Fruit fly (Drosophila melanogaster) whole organism, embryonic: ENCODE results near the gene Dbp21E2.
A peak's percentile ranks its signal among the peaks of the same experiment; 100 is the strongest.

Source experiments
- Atf-2 ChIP-seq: fragments of 200-800 bp; sonication (Bioruptor generic); optimal IDR thresholded peaks from 2 replicates; lab custom pipeline; 2016; ENCODE audit warnings: missing biosample characterization, missing genetic modification characterization
- Bdp1 ChIP-seq: fragments of 200-800 bp; sonication (Bioruptor generic); optimal IDR thresholded peaks from 3 replicates; lab custom pipeline; 2016; ENCODE audit warnings: missing biosample characterization, missing genetic modification characterization
- CG10366 ChIP-seq: fragments of 200-800 bp; sonication (Bioruptor generic); IDR thresholded peaks from 2 replicates; pipeline ENCODE4 v1.3.6; 2022; ENCODE audit warnings: missing biosample characterization, missing genetic modification characterization
- CG12071 ChIP-seq: fragments of 200-800 bp; sonication (Bioruptor generic); optimal IDR thresholded peaks from 3 replicates; lab custom pipeline; 2018; ENCODE audit warnings: missing biosample characterization, mild to moderate bottlenecking, missing genetic modification characterization
- CG13123 ChIP-seq: fragments of 200-800 bp; sonication (Bioruptor generic); optimal IDR thresholded peaks from 2 replicates; lab custom pipeline; 2016; ENCODE audit warnings: missing biosample characterization, missing genetic modification characterization
- CG15696 ChIP-seq: fragments of 200-800 bp; sonication (Bioruptor generic); optimal IDR thresholded peaks from 2 replicates; lab custom pipeline; 2019; ENCODE audit warnings: missing biosample characterization, mild to moderate bottlenecking, missing genetic modification characterization, moderate library complexity
- CG1602 ChIP-seq: fragments of 200-800 bp; sonication (Bioruptor generic); optimal IDR thresholded peaks from 3 replicates; lab custom pipeline; 2016; ENCODE audit warnings: missing biosample characterization, missing genetic modification characterization
- CG1647 ChIP-seq: fragments of 200-800 bp; sonication (Bioruptor generic); optimal IDR thresholded peaks from 3 replicates; lab custom pipeline; 2016; ENCODE audit warnings: missing biosample characterization, missing genetic modification characterization
- CG16813 ChIP-seq: fragments of 200-800 bp; sonication (Bioruptor generic); IDR thresholded peaks from 3 replicates; pipeline ENCODE4 v1.3.6; 2022; ENCODE audit warnings: missing biosample characterization, missing genetic modification characterization; ENCODE audit not compliant: partially characterized antibody
- CG16863 ChIP-seq: fragments of 200-800 bp; sonication (Bioruptor generic); optimal IDR thresholded peaks from 3 replicates; lab custom pipeline; 2016; ENCODE audit warnings: missing biosample characterization, missing genetic modification characterization
- CG2712 ChIP-seq: fragments of 200-800 bp; optimal IDR thresholded peaks from 3 replicates; lab custom pipeline; 2019; ENCODE audit warnings: missing biosample characterization, mild to moderate bottlenecking, missing genetic modification characterization, moderate library complexity
- CG33557 ChIP-seq: fragments of 200-800 bp; sonication (Bioruptor generic); optimal IDR thresholded peaks from 2 replicates; lab custom pipeline; 2019; ENCODE audit warnings: missing biosample characterization, mild to moderate bottlenecking, missing genetic modification characterization, moderate library complexity
- CG34224 ChIP-seq: fragments of 200-800 bp; sonication (Bioruptor generic); IDR thresholded peaks from 3 replicates; pipeline ENCODE4 v1.3.6; 2022; ENCODE audit warnings: missing biosample characterization, missing genetic modification characterization; ENCODE audit not compliant: partially characterized antibody
- CG3726 ChIP-seq: fragments of 200-800 bp; sonication (Bioruptor generic); IDR thresholded peaks from 3 replicates; pipeline ENCODE4, ENCODE4 v1.3.6; 2022; ENCODE audit warnings: missing biosample characterization, missing genetic modification characterization
- CG4854 ChIP-seq: fragments of 200-800 bp; sonication (Bioruptor generic); optimal IDR thresholded peaks from 2 replicates; lab custom pipeline; 2016; ENCODE audit warnings: missing biosample characterization, missing genetic modification characterization, inconsistent platforms
- CG6254 ChIP-seq: fragments of 200-800 bp; sonication (Bioruptor generic); optimal IDR thresholded peaks from 3 replicates; lab custom pipeline; 2017; ENCODE audit warnings: mild to moderate bottlenecking, missing biosample characterization, missing genetic modification reagents, missing genetic modification characterization
- CG7357 ChIP-seq: fragments of 200-800 bp; sonication (Bioruptor generic); IDR thresholded peaks from 3 replicates; pipeline ENCODE4 v1.3.6; 2022; ENCODE audit warnings: missing biosample characterization, missing genetic modification characterization
- CG7556 ChIP-seq: fragments of 200-800 bp; sonication (Bioruptor generic); optimal IDR thresholded peaks from 2 replicates; lab custom pipeline; 2017; ENCODE audit warnings: missing biosample characterization, mild to moderate bottlenecking, missing genetic modification characterization
- CG7839 ChIP-seq: fragments of 200-800 bp; sonication (Bioruptor generic); optimal IDR thresholded peaks from 3 replicates; lab custom pipeline; 2018; ENCODE audit warnings: missing biosample characterization, mild to moderate bottlenecking, missing genetic modification characterization, moderate library complexity
- CG8089 ChIP-seq: fragments of 200-800 bp; sonication (Bioruptor generic); optimal IDR thresholded peaks from 3 replicates; lab custom pipeline; 2016; ENCODE audit warnings: missing biosample characterization, missing genetic modification characterization
- Chrac-16 ChIP-seq: fragments of 200-800 bp; sonication (Bioruptor generic); optimal IDR thresholded peaks from 3 replicates; lab custom pipeline; 2016; ENCODE audit warnings: missing biosample characterization, missing genetic modification characterization
- CkIIα-i1 ChIP-seq: fragments of 200-800 bp; sonication (Bioruptor generic); IDR thresholded peaks from 2 replicates; pipeline ENCODE4 v1.3.6; 2022; ENCODE audit warnings: missing biosample characterization, missing genetic modification characterization
- CoRest ChIP-seq: fragments of 200-800 bp; sonication (Bioruptor generic); optimal IDR thresholded peaks from 3 replicates; lab custom pipeline; 2018; ENCODE audit warnings: missing biosample characterization, mild to moderate bottlenecking, missing genetic modification characterization, moderate library complexity
- CrebB ChIP-seq: fragments of 200-800 bp; sonication (Bioruptor generic); optimal IDR thresholded peaks from 3 replicates; lab custom pipeline; 2018; ENCODE audit warnings: missing biosample characterization, mild to moderate bottlenecking, missing genetic modification characterization
- D19A ChIP-seq: fragments of 200-800 bp; optimal IDR thresholded peaks from 3 replicates; lab custom pipeline; 2019; ENCODE audit warnings: missing biosample characterization, mild to moderate bottlenecking, missing genetic modification characterization, moderate library complexity
- HLH4C ChIP-seq: fragments of 200-800 bp; sonication (Bioruptor generic); IDR thresholded peaks from 3 replicates; pipeline ENCODE4 v1.3.6; 2022; ENCODE audit warnings: missing biosample characterization, missing genetic modification characterization; ENCODE audit not compliant: partially characterized antibody
- Hand ChIP-seq: fragments of 200-800 bp; sonication (Bioruptor generic); optimal IDR thresholded peaks from 2 replicates; lab custom pipeline; 2017; ENCODE audit warnings: mild to moderate bottlenecking, missing biosample characterization, missing genetic modification reagents, missing genetic modification characterization
- Kr ChIP-seq: fragments of 200-800 bp; sonication (Bioruptor generic); optimal IDR thresholded peaks from 2 replicates; lab custom pipeline; 2017; ENCODE audit warnings: missing biosample characterization, mild to moderate bottlenecking, missing genetic modification characterization
- Lpt ChIP-seq: fragments of >200 bp; optimal IDR thresholded peaks from 2 replicates; lab custom pipeline; 2018; ENCODE audit warnings: missing biosample characterization, missing genetic modification characterization
- Mad ChIP-seq: fragments of 200-800 bp; sonication (Bioruptor generic); optimal IDR thresholded peaks from 2 replicates; lab custom pipeline; 2016; ENCODE audit warnings: missing biosample characterization, missing genetic modification characterization
- NC2β ChIP-seq: fragments of 200-800 bp; sonication (Bioruptor generic); optimal IDR thresholded peaks from 2 replicates; lab custom pipeline; 2016; ENCODE audit warnings: missing biosample characterization, missing genetic modification characterization
- Nf-YB ChIP-seq: fragments of 200-800 bp; sonication (Bioruptor generic); optimal IDR thresholded peaks from 3 replicates; lab custom pipeline; 2019; ENCODE audit warnings: missing biosample characterization, mild to moderate bottlenecking, missing genetic modification characterization, moderate library complexity
- Xrp1 ChIP-seq: fragments of 200-800 bp; sonication (Bioruptor generic); IDR thresholded peaks from 2 replicates; pipeline ENCODE4 v1.3.6; 2022; ENCODE audit warnings: missing biosample characterization, missing genetic modification characterization
- al ChIP-seq: fragments of 200-800 bp; sonication (Bioruptor generic); IDR thresholded peaks from 2 replicates; pipeline ENCODE4 v1.3.6; 2022; ENCODE audit warnings: missing biosample characterization, missing genetic modification characterization
- bbx ChIP-seq: fragments of 200-800 bp; sonication (Bioruptor generic); IDR thresholded peaks from 2 replicates; pipeline ENCODE4 v1.3.6; 2022; ENCODE audit warnings: missing biosample characterization, missing genetic modification characterization; ENCODE audit not compliant: partially characterized antibody
- dimm ChIP-seq: fragments of 200-800 bp; sonication (Bioruptor generic); IDR thresholded peaks from 2 replicates; pipeline ENCODE4 v1.3.6; 2022; ENCODE audit warnings: missing biosample characterization, missing genetic modification characterization
- fu2 ChIP-seq: fragments of 200-800 bp; sonication (Bioruptor generic); optimal IDR thresholded peaks from 2 replicates; lab custom pipeline; 2016; ENCODE audit warnings: missing biosample characterization, missing genetic modification characterization
- grau ChIP-seq: fragments of 200-800 bp; optimal IDR thresholded peaks from 3 replicates; lab custom pipeline; 2019; ENCODE audit warnings: missing biosample characterization, mild to moderate bottlenecking, missing genetic modification characterization, moderate library complexity
- gt ChIP-seq: fragments of 200-800 bp; sonication (Bioruptor generic); IDR thresholded peaks from 2 replicates; pipeline ENCODE4 v1.3.6; 2022; ENCODE audit warnings: missing biosample characterization, missing genetic modification characterization
- hb ChIP-seq: fragments of 200-800 bp; sonication (Bioruptor generic); IDR thresholded peaks from 3 replicates; pipeline ENCODE4 v1.3.6; 2022; ENCODE audit warnings: missing biosample characterization, missing genetic modification characterization; ENCODE audit not compliant: partially characterized antibody
- jigr1 ChIP-seq: fragments of 200-800 bp; sonication (Bioruptor generic); IDR thresholded peaks from 3 replicates; pipeline ENCODE4 v1.3.6; 2022; ENCODE audit warnings: missing biosample characterization, missing genetic modification characterization
- jing ChIP-seq: fragments of 200-800 bp; sonication (Bioruptor generic); optimal IDR thresholded peaks from 2 replicates; lab custom pipeline; 2018; ENCODE audit warnings: missing biosample characterization, mild to moderate bottlenecking, missing genetic modification characterization
- kni ChIP-seq: fragments of 200-800 bp; sonication (Bioruptor generic); optimal IDR thresholded peaks from 3 replicates; lab custom pipeline; 2017; ENCODE audit warnings: mild to moderate bottlenecking, missing biosample characterization, missing genetic modification reagents, missing genetic modification characterization
- knrl ChIP-seq: fragments of 200-800 bp; sonication (Bioruptor generic); IDR thresholded peaks from 3 replicates; pipeline ENCODE4 v1.3.6; 2022; ENCODE audit warnings: missing biosample characterization, missing genetic modification characterization; ENCODE audit not compliant: partially characterized antibody
- otp ChIP-seq: fragments of 200-800 bp; sonication (Bioruptor generic); IDR thresholded peaks from 3 replicates; pipeline ENCODE4, ENCODE4 v1.3.6; 2022; ENCODE audit warnings: missing biosample characterization, missing genetic modification characterization
- ro ChIP-seq: fragments of 200-800 bp; sonication (Bioruptor generic); IDR thresholded peaks from 2 replicates; pipeline ENCODE4 v1.3.6; 2022; ENCODE audit warnings: missing biosample characterization, missing genetic modification characterization
- seq ChIP-seq: fragments of 200-800 bp; sonication (Bioruptor generic); IDR thresholded peaks from 2 replicates; pipeline ENCODE4 v1.3.6; 2022; ENCODE audit warnings: missing biosample characterization, missing genetic modification characterization
- sqz ChIP-seq: fragments of 200-800 bp; sonication (Bioruptor generic); optimal IDR thresholded peaks from 3 replicates; lab custom pipeline; 2018; ENCODE audit warnings: missing biosample characterization, mild to moderate bottlenecking, missing genetic modification characterization
- ssp ChIP-seq: fragments of 200-800 bp; sonication (Bioruptor generic); IDR thresholded peaks from 2 replicates; pipeline ENCODE4 v1.3.6; 2022; ENCODE audit warnings: missing biosample characterization, missing genetic modification characterization
- tin ChIP-seq: fragments of 200-800 bp; sonication (Bioruptor generic); optimal IDR thresholded peaks from 3 replicates; lab custom pipeline; 2016; ENCODE audit warnings: missing biosample characterization, missing genetic modification characterization
- trh ChIP-seq: fragments of 200-800 bp; sonication (Bioruptor generic); optimal IDR thresholded peaks from 2 replicates; lab custom pipeline; 2016; ENCODE audit warnings: missing biosample characterization, missing genetic modification characterization

Dbp21E2 gene

DNA sequence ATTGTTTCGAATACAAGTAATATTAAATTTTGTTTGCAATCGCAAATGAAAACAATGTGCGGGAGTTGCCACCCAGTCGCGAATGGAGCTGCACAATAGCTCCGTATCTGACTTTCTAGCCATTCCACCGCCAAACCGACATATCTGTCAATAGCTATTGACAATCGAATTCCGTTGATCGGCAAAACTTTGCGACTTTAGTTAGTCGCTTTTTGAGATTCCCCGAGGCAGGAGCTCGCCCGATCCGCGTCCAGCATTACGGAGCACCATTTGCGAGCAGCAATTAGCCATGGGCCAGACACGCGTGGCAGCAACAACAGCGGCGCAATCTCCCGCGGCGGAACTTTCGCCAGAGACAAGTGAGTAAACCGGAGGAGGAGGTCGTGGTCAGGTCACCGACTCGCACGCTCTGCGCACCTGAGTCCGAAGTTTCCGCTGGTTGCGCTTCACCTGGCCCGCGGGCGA is 41.3 kb downstream of the Dbp21E2 start, which contains the start of the genes CG4291 and kraken (continued):
- TF ChIP-seq fu2, result peak; percentile 39
- peak; percentile 43 for TF ChIP-seq CG2712 (tag; lab: Kevin White, UChicago)
- TF ChIP-seq CG16813 (GFP tag; lab: Robert Waterston, UW), result peak; percentile 44; the same call in 2 of the 3 replicates
- no peak for TF ChIP-seq kni (GFP tag; lab: Kevin White, UChicago)
- peak; percentile 56 for TF ChIP-seq grau
- TF ChIP-seq CG16863 (GFP tag; lab: Kevin White, UChicago), result peak; percentile 1
- no peak for TF ChIP-seq otp (GFP tag; lab: Robert Waterston, UW)
- no peak for TF ChIP-seq CG6254 (GFP tag; lab: Kevin White, UChicago)
- peak; percentile 11 for TF ChIP-seq Bdp1 (GFP tag; lab: Kevin White, UChicago)
- TF ChIP-seq D19A (tag; lab: Kevin White, UChicago), result no peak
- no peak for TF ChIP-seq hb (GFP tag; lab: Robert Waterston, UW)
- peak; percentile 46 for TF ChIP-seq CG10366 (GFP tag; lab: Robert Waterston, UW)
- no peak for TF ChIP-seq NC2β (GFP tag; lab: Kevin White, UChicago)
- TF ChIP-seq Chrac-16 (GFP tag; lab: Kevin White, UChicago), result peak; percentile 31
- no peak for TF ChIP-seq jigr1 (GFP tag; lab: Robert Waterston, UW)
- no peak for TF ChIP-seq Nf-YB
- no peak for TF ChIP-seq seq
- no peak for TF ChIP-seq dimm (GFP tag; lab: Robert Waterston, UW)
- TF ChIP-seq CG33557 (GFP tag; lab: Kevin White, UChicago), result peak; percentile 13
- TF ChIP-seq CG4854 (GFP tag; lab: Kevin White, UChicago), result no peak
- peak; percentile 65 for TF ChIP-seq bbx (GFP tag; lab: Robert Waterston, UW)
- no peak for TF ChIP-seq CG1647 (GFP tag; lab: Kevin White, UChicago)
- TF ChIP-seq CG13123, result no peak
- TF ChIP-seq CG34224, result 0 out of 3 replicates have a peak, but pooled peaks have one; percentile 41
- TF ChIP-seq gt (GFP tag; lab: Robert Waterston, UW), result no peak
- peak; percentile 82 for TF ChIP-seq CrebB (tag; lab: Kevin White, UChicago)
- no peak for TF ChIP-seq CG7357 (GFP tag; lab: Robert Waterston, UW)
- no peak for TF ChIP-seq sqz
- TF ChIP-seq ro, result no peak
- TF ChIP-seq CoRest (tag; lab: Kevin White, UChicago), result peak; percentile 23
- no peak for TF ChIP-seq Hand
- TF ChIP-seq CG7556 (GFP tag; lab: Kevin White, UChicago), result peak; percentile 30
- TF ChIP-seq CG7839, result peak; percentile 40
- TF ChIP-seq jing (GFP tag; lab: Kevin White, UChicago), result no peak
- no peak for TF ChIP-seq Kr (GFP tag; lab: Kevin White, UChicago)
- peak; percentile 24 for TF ChIP-seq tin
- TF ChIP-seq CG12071, result no peak
- TF ChIP-seq CG1602, result peak; percentile 29
- TF ChIP-seq knrl, result no peak
- peak; percentile 31; the same call in 1 of the 2 replicates for TF ChIP-seq ssp
- no peak for TF ChIP-seq trh (GFP tag; lab: Kevin White, UChicago)
- peak; percentile 67 for TF ChIP-seq HLH4C
- TF ChIP-seq Xrp1 (GFP tag; lab: Robert Waterston, UW), result peak; percentile 56
- TF ChIP-seq CG3726 (GFP tag; lab: Robert Waterston, UW), result no peak
- peak; percentile 51 for TF ChIP-seq CG8089 (GFP tag; lab: Kevin White, UChicago)
- TF ChIP-seq CG15696, result peak; percentile 47
- TF ChIP-seq Lpt (GFP tag; lab: Kevin White, UChicago), result no peak
- peak; percentile 35 for TF ChIP-seq Mad
- 0 out of 2 replicates have a peak, but pooled peaks have one; percentile 18 for TF ChIP-seq al (GFP tag; lab: Robert Waterston, UW)
- TF ChIP-seq Atf-2, result no peak
- no peak for TF ChIP-seq CkIIα-i1
